Worm (Caenorhabditis elegans): ENCODE data around the gene ZC262.7.
A peak's percentile ranks its signal among the peaks of the same experiment; 100 is the strongest.

ZC262.7 gene

DNA sequence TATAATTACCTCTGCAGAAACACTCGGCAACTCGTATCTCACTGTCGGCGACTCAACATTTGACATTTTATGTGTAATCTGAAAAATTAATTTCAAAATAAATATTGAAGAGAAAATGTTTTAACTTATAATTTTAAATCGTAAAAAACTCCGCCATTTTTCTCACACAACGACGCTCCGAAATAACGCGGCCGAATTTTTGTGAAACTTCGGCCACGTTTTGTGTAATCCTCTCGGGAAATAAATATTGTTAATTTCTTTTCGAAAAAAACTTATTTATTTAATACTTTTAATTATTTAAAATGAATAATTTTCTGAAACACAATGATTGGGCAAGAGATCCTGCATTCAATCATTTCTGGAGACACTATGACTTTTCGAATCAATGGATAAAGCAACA is 36.8 kb downstream of the ZC262.7 start, which contains the start of the genes F10E9.7 and F10E9.5 (continued):
- TF ChIP-seq ZK185.1 (tag; optimal IDR thresholded peaks at IDR 0.05; ENCODE audit: poor library complexity, severe bottlenecking) = peak; percentile 96
- no peak for TF ChIP-seq lin-26 (GFP tag; IDR thresholded peaks at IDR 0.05)
- no peak for TF ChIP-seq ztf-22 (GFP tag; optimal IDR thresholded peaks at IDR 0.05)
- TF ChIP-seq ceh-27 (GFP tag; optimal IDR thresholded peaks at IDR 0.05) = peak; percentile 92
- no peak for TF ChIP-seq attf-6 (GFP tag; IDR thresholded peaks at IDR 0.05)
- TF ChIP-seq tlf-1 (GFP tag; optimal IDR thresholded peaks at IDR 0.05) = peak; percentile 46
- no peak for TF ChIP-seq egl-44 (GFP tag; IDR thresholded peaks at IDR 0.05)
- peak; percentile 85 for TF ChIP-seq lin-54 (GFP tag; optimal IDR thresholded peaks at IDR 0.05)
- no peak for TF ChIP-seq nhr-90 (tag; optimal IDR thresholded peaks at IDR 0.05)
- peak; percentile 52 for TF ChIP-seq madf-8 (GFP tag; conservative IDR thresholded peaks at IDR 0.05)
- peak; percentile 59; the same call in 1 of the 2 replicates for TF ChIP-seq ztf-6 (GFP tag; IDR thresholded peaks at IDR 0.05)
- TF ChIP-seq ztf-25 (GFP tag; IDR thresholded peaks at IDR 0.05) = peak; percentile 88
- peak; percentile 73 for TF ChIP-seq B0019.2 (GFP tag; conservative IDR thresholded peaks at IDR 0.05)
- peak; percentile 85 for TF ChIP-seq K12H6.12 (tag; optimal IDR thresholded peaks at IDR 0.05)
- peak; percentile 62 for TF ChIP-seq snpc-1.3 (tag; optimal IDR thresholded peaks at IDR 0.05; ENCODE audit: insufficient read depth)
- TF ChIP-seq nhr-80 (tag; optimal IDR thresholded peaks at IDR 0.05) = peak; percentile 17
- TF ChIP-seq F10E7.11 (tag; optimal IDR thresholded peaks at IDR 0.05) = peak; percentile 76
- 0 out of 2 replicates have a peak, but pooled peaks have one; percentile 40 for TF ChIP-seq Y53G8AR.9 (GFP tag; conservative IDR thresholded peaks at IDR 0.05)
- no peak for TF ChIP-seq nfya-2 (GFP tag; IDR thresholded peaks at IDR 0.05)
- no peak for TF ChIP-seq dpff-1 (tag; optimal IDR thresholded peaks at IDR 0.05)
- no peak for TF ChIP-seq cebp-1 (GFP tag; IDR thresholded peaks at IDR 0.05)
- peak; percentile 68 for TF ChIP-seq cebp-1 (tag; optimal IDR thresholded peaks at IDR 0.05)
- TF ChIP-seq ztf-18 (tag; optimal IDR thresholded peaks at IDR 0.05) = peak; percentile 22
- peak; percentile 46 for TF ChIP-seq snpc-1.1 (tag; optimal IDR thresholded peaks at IDR 0.05; ENCODE audit: insufficient read depth)
- peak; percentile 8 for TF ChIP-seq F57C9.4 (tag; optimal IDR thresholded peaks at IDR 0.05)
- TF ChIP-seq zim-3 (tag; optimal IDR thresholded peaks at IDR 0.05) = peak; percentile 36
- peak; percentile 44 for TF ChIP-seq F57A8.1 (GFP tag; optimal IDR thresholded peaks at IDR 0.05)
- TF ChIP-seq lag-1 (GFP tag; IDR thresholded peaks at IDR 0.05) = no peak
- no peak for TF ChIP-seq akir-1 (GFP tag; optimal IDR thresholded peaks at IDR 0.05)

DNA sequence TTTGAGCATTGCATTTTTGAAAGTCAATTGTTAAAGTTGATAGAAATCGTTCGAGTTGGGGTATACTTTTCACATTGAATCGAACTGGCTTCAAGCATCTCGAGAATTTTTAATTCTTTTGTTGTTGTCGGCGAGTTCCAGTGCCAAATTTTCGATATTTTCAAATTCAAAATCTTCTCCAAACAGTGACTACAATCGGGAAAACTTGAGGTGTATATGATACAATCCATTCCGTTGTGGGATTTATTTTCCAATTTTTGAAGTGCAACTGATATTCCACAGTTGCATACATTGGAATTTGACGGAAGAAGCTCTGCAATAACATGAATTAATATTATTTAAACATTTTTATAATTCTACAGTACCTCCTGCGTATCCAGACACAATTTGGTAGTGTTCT is 38.3 kb downstream of the ZC262.7 start:
- TF ChIP-seq ztf-18 (tag; optimal IDR thresholded peaks at IDR 0.05) = no peak
- no peak for TF ChIP-seq sea-2 (GFP tag; IDR thresholded peaks at IDR 0.05)
- TF ChIP-seq aptf-2 (GFP tag; conservative IDR thresholded peaks at IDR 0.05) = no peak
- TF ChIP-seq Y79H2A.3 (GFP tag; conservative IDR thresholded peaks at IDR 0.05) = no peak
- TF ChIP-seq F22D6.2 (tag; optimal IDR thresholded peaks at IDR 0.05) = no peak
- no peak for TF ChIP-seq hmg-20 (GFP tag; IDR thresholded peaks at IDR 0.05)
- no peak for TF ChIP-seq cebp-1 (GFP tag; IDR thresholded peaks at IDR 0.05)
- TF ChIP-seq cebp-1 (tag; optimal IDR thresholded peaks at IDR 0.05) = no peak
- TF ChIP-seq hlh-26 (GFP tag; conservative IDR thresholded peaks at IDR 0.05) = no peak
- no peak for TF ChIP-seq snpc-3.4 (tag; optimal IDR thresholded peaks at IDR 0.05)
- no peak for TF ChIP-seq snpc-1.3 (tag; optimal IDR thresholded peaks at IDR 0.05; ENCODE audit: insufficient read depth)
- no peak for TF ChIP-seq F33H1.4 (GFP tag; IDR thresholded peaks at IDR 0.05)
- no peak for TF ChIP-seq F39B2.1 (GFP tag; IDR thresholded peaks at IDR 0.05)
- TF ChIP-seq him-1 (tag; optimal IDR thresholded peaks at IDR 0.05) = no peak
